Fruit fly (Drosophila melanogaster): ENCODE measurements around the gene Pex23.

Pex23 gene

dm6 chr3L:20309758-20310733 is 8.1 kb upstream of the Pex23 start (continued):
- peak; percentile 33 for TF ChIP-seq CG30020 (tag; optimal IDR thresholded peaks at IDR 0.05)
- peak; percentile 81 for TF ChIP-seq jumu (GFP tag; optimal IDR thresholded peaks at IDR 0.05)
- no peak for TF ChIP-seq CG7745 (tag; optimal IDR thresholded peaks at IDR 0.05)
- no peak for TF ChIP-seq CG12071 (GFP tag; optimal IDR thresholded peaks at IDR 0.05)
- no peak for TF ChIP-seq CG14965 (GFP tag; optimal IDR thresholded peaks at IDR 0.05; ENCODE audit: borderline replicate concordance)
- TF ChIP-seq Vsx1 (GFP tag; optimal IDR thresholded peaks at IDR 0.05) = no peak
- TF ChIP-seq CG4854 (GFP tag; optimal IDR thresholded peaks at IDR 0.05) = peak; percentile 38
- peak; percentile 59 for TF ChIP-seq Hmr (GFP tag; optimal IDR thresholded peaks at IDR 0.05)
- no peak for TF ChIP-seq CG31224 (GFP tag; IDR thresholded peaks at IDR 0.05)
- TF ChIP-seq sqz (GFP tag; optimal IDR thresholded peaks at IDR 0.05) = no peak
- peak; percentile 58 for TF ChIP-seq vvl (GFP tag; IDR thresholded peaks at IDR 0.05)
- TF ChIP-seq CG17186 (GFP tag; optimal IDR thresholded peaks at IDR 0.05) = peak; percentile 93
- TF ChIP-seq CG7556 (GFP tag; optimal IDR thresholded peaks at IDR 0.05) = no peak
- TF ChIP-seq Abd-B (GFP tag; optimal IDR thresholded peaks at IDR 0.05) = no peak
- peak; percentile 37 for TF ChIP-seq CG13775 (GFP tag; optimal IDR thresholded peaks at IDR 0.05)
- TF ChIP-seq CG3726 (GFP tag; IDR thresholded peaks at IDR 0.05) = no peak
- peak; percentile 85 for TF ChIP-seq CG34224 (GFP tag; IDR thresholded peaks at IDR 0.05; ENCODE audit: partially characterized antibody)
- no peak for TF ChIP-seq CG16815 (GFP tag; optimal IDR thresholded peaks at IDR 0.05)
- peak; percentile 95 for TF ChIP-seq Ets65A (GFP tag)
- TF ChIP-seq unpg (GFP tag; optimal IDR thresholded peaks at IDR 0.05) = no peak
- TF ChIP-seq CG1792 (GFP tag; optimal IDR thresholded peaks at IDR 0.05) = peak; percentile 66
- TF ChIP-seq inv (GFP tag; IDR thresholded peaks at IDR 0.05; ENCODE audit: partially characterized antibody) = peak; percentile 77
- no peak for TF ChIP-seq trh (GFP tag; optimal IDR thresholded peaks at IDR 0.05)
- TF ChIP-seq Bgb (GFP tag; IDR thresholded peaks at IDR 0.05; ENCODE audit: partially characterized antibody) = peak; percentile 90
- no peak for TF ChIP-seq sens-2 (GFP tag; IDR thresholded peaks at IDR 0.05)
- TF ChIP-seq HLH4C (GFP tag; IDR thresholded peaks at IDR 0.05; ENCODE audit: partially characterized antibody) = peak; percentile 71
- no peak for TF ChIP-seq CG2678 (tag; optimal IDR thresholded peaks at IDR 0.05)
- no peak for TF ChIP-seq CG8281 (tag; optimal IDR thresholded peaks at IDR 0.05)
- peak; percentile 73 for TF ChIP-seq sna (GFP tag; IDR thresholded peaks at IDR 0.05; ENCODE audit: partially characterized antibody)
- no peak for TF ChIP-seq Lpt (GFP tag; optimal IDR thresholded peaks at IDR 0.05)
- peak; percentile 45 for TF ChIP-seq YL-1 (GFP tag; optimal IDR thresholded peaks at IDR 0.05)
- no peak for TF ChIP-seq CG17912 (GFP tag; optimal IDR thresholded peaks at IDR 0.05)
- TF ChIP-seq CG5245 (GFP tag; optimal IDR thresholded peaks at IDR 0.05) = no peak
- no peak for TF ChIP-seq kah (GFP tag; optimal IDR thresholded peaks at IDR 0.05)
- no peak for TF ChIP-seq CG11723 (GFP tag; optimal IDR thresholded peaks at IDR 0.05)
- TF ChIP-seq ttk (GFP tag; IDR thresholded peaks at IDR 0.05) = no peak
- TF ChIP-seq CG32767 (GFP tag; IDR thresholded peaks at IDR 0.05) = no peak
- TF ChIP-seq Deaf1 (tag; optimal IDR thresholded peaks at IDR 0.05) = no peak
- peak; percentile 90 for TF ChIP-seq amos (GFP tag; IDR thresholded peaks at IDR 0.05; ENCODE audit: partially characterized antibody)
- no peak for TF ChIP-seq CkIIα-i1 (GFP tag; IDR thresholded peaks at IDR 0.05)
- no peak for TF ChIP-seq CG16779 (GFP tag; IDR thresholded peaks at IDR 0.05)
- peak; percentile 71 for TF ChIP-seq cg (GFP tag; optimal IDR thresholded peaks at IDR 0.05)
- TF ChIP-seq Ssrp (tag; optimal IDR thresholded peaks at IDR 0.05) = no peak
- no peak for TF ChIP-seq tll (GFP tag; optimal IDR thresholded peaks at IDR 0.05)
- TF ChIP-seq chm (GFP tag; IDR thresholded peaks at IDR 0.05) = no peak
- TF ChIP-seq CG18476 (GFP tag; optimal IDR thresholded peaks at IDR 0.05) = no peak
- TF ChIP-seq nerfin-2 (GFP tag; IDR thresholded peaks at IDR 0.05; ENCODE audit: partially characterized antibody) = peak; percentile 36; the same call in 1 of the 2 replicates
